Fruit fly (Drosophila melanogaster) whole organism, wandering third instar larva: ENCODE results near the gene Phae1.

Experiments
- CG32264 ChIP-seq: fragments of 200-800 bp; sonication (Bioruptor generic); optimal IDR thresholded peaks from 2 replicates; lab custom pipeline; 2016; ENCODE audit warnings: missing biosample characterization, missing genetic modification characterization
- CrebA ChIP-seq: fragments of 200-800 bp; sonication (Bioruptor generic); optimal IDR thresholded peaks from 2 replicates; lab custom pipeline; 2016; ENCODE audit warnings: missing biosample characterization, mild to moderate bottlenecking, missing genetic modification characterization, borderline replicate concordance
- Dif ChIP-seq: fragments of 200-275, 200-300 bp; sonication (Bioruptor generic); optimal IDR thresholded peaks from 2 replicates; lab custom pipeline; 2018; ENCODE audit warnings: missing biosample characterization, missing genetic modification characterization; ENCODE audit not compliant: partially characterized antibody
- HLH106 ChIP-seq: fragments of 200-800 bp; optimal IDR thresholded peaks from 3 replicates; lab custom pipeline; 2019; ENCODE audit warnings: missing biosample characterization, mild to moderate bottlenecking, missing genetic modification characterization, moderate library complexity
- Hnf4 ChIP-seq: fragments of 200-800 bp; sonication (Bioruptor generic); optimal IDR thresholded peaks from 2 replicates; lab custom pipeline; 2016; ENCODE audit warnings: missing biosample characterization, mild to moderate bottlenecking, missing genetic modification characterization
- Hr78 ChIP-seq: fragments of >200 bp; optimal IDR thresholded peaks from 2 replicates; lab custom pipeline; 2017; ENCODE audit warnings: missing biosample characterization, missing genetic modification characterization
- Hr83 ChIP-seq: fragments of 200-300 bp; sonication (Bioruptor generic); optimal IDR thresholded peaks from 2 replicates; lab custom pipeline; 2016; ENCODE audit warnings: missing biosample characterization, mild to moderate bottlenecking, missing genetic modification characterization, moderate library complexity; ENCODE audit not compliant: poor library complexity, severe bottlenecking
- Jra ChIP-seq: sonication (Bioruptor generic); optimal IDR thresholded peaks from 2 replicates; lab custom pipeline; 2016; ENCODE audit warnings: missing biosample characterization, missing genetic modification characterization
- Mio ChIP-seq: sonication (Bioruptor generic); optimal IDR thresholded peaks from 2 replicates; lab custom pipeline; 2016; ENCODE audit warnings: missing biosample characterization, missing genetic modification characterization
- Myc ChIP-seq: fragments of >200 bp; optimal IDR thresholded peaks from 2 replicates; lab custom pipeline; 2017
- N ChIP-seq: fragments of >200 bp; optimal IDR thresholded peaks from 2 replicates; lab custom pipeline; 2018; ENCODE audit warnings: missing biosample characterization, missing external identifiers, missing genetic modification characterization
- OdsH ChIP-seq: fragments of 200-800 bp; sonication (Bioruptor generic); optimal IDR thresholded peaks from 2 replicates; lab custom pipeline; 2016; ENCODE audit warnings: missing biosample characterization, mild to moderate bottlenecking, missing genetic modification characterization
- Rel ChIP-seq, 2 experiments: fragments of 200-800 bp; sonication (Bioruptor generic) in 1 of 2; optimal IDR thresholded peaks; 2 replicates in 1 of 2; 3 replicates in 1 of 2; lab custom pipeline; 2016 to 2019; ENCODE audit warnings: mild to moderate bottlenecking in 2 of 2, missing biosample characterization in 2 of 2, missing genetic modification characterization in 2 of 2, moderate library complexity in 1 of 2
- br ChIP-seq: fragments of 200-800 bp; sonication (Bioruptor generic); optimal IDR thresholded peaks from 2 replicates; lab custom pipeline; 2016; ENCODE audit warnings: missing biosample characterization, missing genetic modification characterization
- dl ChIP-seq, 2 experiments: fragments of 175-275, 200-275 bp in 1 of 2; fragments of 200-275 bp in 1 of 2; sonication (Bioruptor generic); optimal IDR thresholded peaks; lab custom pipeline; 2018; ENCODE audit warnings: mild to moderate bottlenecking in 2 of 2, missing biosample characterization in 2 of 2, missing genetic modification characterization in 2 of 2, moderate library complexity in 2 of 2; ENCODE audit not compliant: partially characterized antibody in 2 of 2, insufficient read depth in 1 of 2
- dmrt93B ChIP-seq: fragments of 200-800 bp; sonication (Bioruptor generic); optimal IDR thresholded peaks from 2 replicates; lab custom pipeline; 2018; ENCODE audit warnings: missing biosample characterization, mild to moderate bottlenecking, missing genetic modification characterization
- dsf ChIP-seq: sonication (Bioruptor generic); optimal IDR thresholded peaks from 2 replicates; lab custom pipeline; 2016; ENCODE audit warnings: missing biosample characterization, missing genetic modification characterization, borderline replicate concordance
- ey ChIP-seq: fragments of 200-800 bp; sonication (Bioruptor generic); optimal IDR thresholded peaks from 2 replicates; lab custom pipeline; 2016; ENCODE audit warnings: missing biosample characterization, missing genetic modification characterization
- foxo ChIP-seq, 2 experiments: fragments of 200-800 bp; sonication (Bioruptor generic); optimal IDR thresholded peaks; 2 replicates in 1 of 2; 3 replicates in 1 of 2; lab custom pipeline; 2016 to 2017; ENCODE audit warnings: missing biosample characterization in 2 of 2, missing genetic modification characterization in 2 of 2
- fru ChIP-seq: fragments of 200-800 bp; sonication (Bioruptor generic); optimal IDR thresholded peaks from 3 replicates; lab custom pipeline; 2016; ENCODE audit warnings: missing biosample characterization, mild to moderate bottlenecking, missing genetic modification characterization
- h ChIP-seq: fragments of 200-800 bp; sonication (Bioruptor generic); optimal IDR thresholded peaks from 3 replicates; lab custom pipeline; 2016; ENCODE audit warnings: missing biosample characterization, mild to moderate bottlenecking, missing genetic modification characterization
- jim ChIP-seq: fragments of 175-275, 200-325 bp; sonication (Bioruptor generic); optimal IDR thresholded peaks from 2 replicates; lab custom pipeline; 2016; ENCODE audit warnings: missing biosample characterization, mild to moderate bottlenecking, missing genetic modification characterization
- lola ChIP-seq: fragments of >200 bp; optimal IDR thresholded peaks from 2 replicates; lab custom pipeline; 2017; ENCODE audit warnings: missing biosample characterization, missing genetic modification characterization
- pan ChIP-seq: fragments of >200 bp; optimal IDR thresholded peaks from 2 replicates; lab custom pipeline; 2017
- sage ChIP-seq: fragments of 200-800 bp; sonication (Bioruptor generic); optimal IDR thresholded peaks from 2 replicates; lab custom pipeline; 2016; ENCODE audit warnings: missing biosample characterization, mild to moderate bottlenecking, missing genetic modification characterization
- sv ChIP-seq: fragments of 200-800 bp; sonication (Bioruptor generic); optimal IDR thresholded peaks from 3 replicates; lab custom pipeline; 2016; ENCODE audit warnings: missing biosample characterization, missing genetic modification characterization
- tai ChIP-seq: sonication (Bioruptor generic); optimal IDR thresholded peaks from 2 replicates; lab custom pipeline; 2016; ENCODE audit warnings: missing biosample characterization, missing genetic modification characterization
- usp ChIP-seq: fragments of >200 bp; optimal IDR thresholded peaks from 2 replicates; lab custom pipeline; 2017; ENCODE audit warnings: missing biosample characterization, missing genetic modification characterization
- woc ChIP-seq: sonication (Bioruptor generic); optimal IDR thresholded peaks from 2 replicates; lab custom pipeline; 2016; ENCODE audit warnings: missing biosample characterization, mild to moderate bottlenecking, missing genetic modification characterization

The Phae1 gene

dm6 chr2L:12114159-12114558 is 4.9 kb downstream of the Phae1 start, which contains the start of gene CG17211:
Gene CG17211, plus strand, starts transcription at chr2L:12114360.
- no peak for TF ChIP-seq dmrt93B (GFP tag; lab: Kevin White, UChicago)

dm6 chr2L:12115809-12116208 is 6.6 kb downstream of the Phae1 start:
- no peak for TF ChIP-seq Dif (GFP tag; lab: Kevin White, UChicago)
- TF ChIP-seq dl (GFP tag; optimal IDR thresholded peaks at IDR 0.05; lab: Kevin White, UChicago; ENCODE audit: insufficient read depth in 1 of 2, partially characterized antibody in 2 of 2) = no peak
- TF ChIP-seq Hr78 (GFP tag; lab: Kevin White, UChicago) = no peak
- TF ChIP-seq Jra = no peak
- TF ChIP-seq ey = no peak
- TF ChIP-seq fru = no peak
- no peak for TF ChIP-seq OdsH (GFP tag; lab: Kevin White, UChicago)
- no peak for TF ChIP-seq usp (GFP tag; lab: Kevin White, UChicago)
- no peak for TF ChIP-seq Hr83 (GFP tag; lab: Kevin White, UChicago)
- no peak for TF ChIP-seq jim
- TF ChIP-seq br (GFP tag; lab: Kevin White, UChicago) = no peak
- no peak for TF ChIP-seq tai (GFP tag; lab: Kevin White, UChicago)
- no peak for TF ChIP-seq Mio (GFP tag; lab: Kevin White, UChicago)
- no peak for TF ChIP-seq sv (GFP tag; lab: Kevin White, UChicago)
- no peak for TF ChIP-seq CrebA (GFP tag; lab: Kevin White, UChicago)
- no peak for TF ChIP-seq dsf (GFP tag; lab: Kevin White, UChicago)

- TF ChIP-seq Hr78 (GFP tag; lab: Kevin White, UChicago) (no peak), foxo (GFP tag; optimal IDR thresholded peaks at IDR 0.05; lab: Kevin White, UChicago) (peak in 1 of 2 experiments; percentile 4)
Observed at dm6 chr2L:12120000-12120399, 10.8 kb downstream of the Phae1 start.

- TF ChIP-seq Myc (lab: Kevin White, UChicago) (peak; percentile 58), dmrt93B (GFP tag; lab: Kevin White, UChicago) (no peak), Jra (no peak)
- TF ChIP-seq, all 38 proteins: peak for 1
Observed at dm6 chr2L:12133275-12134124, 24.3 kb downstream of the Phae1 start, which contains the start of gene rho-6. Gene rho-6, minus strand, starts transcription at chr2L:12133411.

dm6 chr2L:12134125-12134378 is 24.8 kb downstream of the Phae1 start:
- TF ChIP-seq N (GFP tag; lab: Kevin White, UChicago) = no peak
- TF ChIP-seq woc (GFP tag; lab: Kevin White, UChicago) = no peak
- no peak for TF ChIP-seq h (GFP tag; lab: Kevin White, UChicago)
- no peak for TF ChIP-seq usp (GFP tag; lab: Kevin White, UChicago)
- no peak for TF ChIP-seq pan (lab: Kevin White, UChicago)
- no peak for TF ChIP-seq Myc (lab: Kevin White, UChicago)
- no peak for TF ChIP-seq lola (GFP tag; lab: Kevin White, UChicago)
- TF ChIP-seq Hnf4 = no peak
- TF ChIP-seq Jra = no peak
- TF ChIP-seq Mio (GFP tag; lab: Kevin White, UChicago) = no peak
- TF ChIP-seq HLH106 (tag; lab: Kevin White, UChicago) = no peak
- TF ChIP-seq sage (GFP tag; lab: Kevin White, UChicago) = no peak
- no peak for TF ChIP-seq dl (GFP tag; optimal IDR thresholded peaks at IDR 0.05; lab: Kevin White, UChicago; ENCODE audit: insufficient read depth in 1 of 2, partially characterized antibody in 2 of 2)
- no peak for TF ChIP-seq sv (GFP tag; lab: Kevin White, UChicago)
- TF ChIP-seq tai (GFP tag; lab: Kevin White, UChicago) = no peak

dm6 chr2L:12137708-12138107 is 28.5 kb downstream of the Phae1 start, which contains the start of gene Gr33a:
Gene Gr33a, plus strand, starts transcription at chr2L:12138008.
- TF ChIP-seq sage (GFP tag; lab: Kevin White, UChicago) (no peak), dl (GFP tag; optimal IDR thresholded peaks at IDR 0.05; lab: Kevin White, UChicago; ENCODE audit: insufficient read depth in 1 of 2, partially characterized antibody in 2 of 2) (no peak), CG32264 (GFP tag; lab: Kevin White, UChicago) (no peak), Myc (lab: Kevin White, UChicago) (no peak), Dif (GFP tag; lab: Kevin White, UChicago) (no peak), br (GFP tag; lab: Kevin White, UChicago) (no peak), Rel (GFP tag; optimal IDR thresholded peaks at IDR 0.05; lab: Kevin White, UChicago) (no peak), Rel (tag; optimal IDR thresholded peaks at IDR 0.05; lab: Kevin White, UChicago) (no peak)
- TF ChIP-seq, all 38 proteins: peak for 0
